Fruit fly (Drosophila melanogaster) whole organism, embryonic: ENCODE measurements around the gene CG10435.
A peak's percentile ranks its signal among the peaks of the same experiment; 100 is the strongest.

Experiments used
- CG10543 ChIP-seq: fragments of 200-800 bp; sonication (Bioruptor generic); optimal IDR thresholded peaks from 3 replicates; lab custom pipeline; 2017; ENCODE audit warnings: missing biosample characterization, mild to moderate bottlenecking, missing genetic modification characterization, moderate library complexity
- CG16779 ChIP-seq: fragments of 200-800 bp; sonication (Bioruptor generic); IDR thresholded peaks from 2 replicates; pipeline ENCODE4 v1.3.6; 2022; ENCODE audit warnings: missing biosample characterization, missing genetic modification characterization
- CG16815 ChIP-seq: fragments of 200-800 bp; sonication (Bioruptor generic); optimal IDR thresholded peaks from 3 replicates; lab custom pipeline; 2017; ENCODE audit warnings: missing biosample characterization, mild to moderate bottlenecking, missing genetic modification characterization
- CG17385 ChIP-seq: fragments of 200-800 bp; sonication (Bioruptor generic); optimal IDR thresholded peaks from 3 replicates; lab custom pipeline; 2018; ENCODE audit warnings: missing biosample characterization, mild to moderate bottlenecking, missing genetic modification characterization
- CG17568 ChIP-seq: fragments of 200-800 bp; sonication (Bioruptor generic); optimal IDR thresholded peaks from 2 replicates; lab custom pipeline; 2018; ENCODE audit warnings: missing biosample characterization, mild to moderate bottlenecking, missing genetic modification characterization, moderate library complexity
- CG1792 ChIP-seq: fragments of 200-800 bp; sonication (Bioruptor generic); optimal IDR thresholded peaks from 2 replicates; lab custom pipeline; 2016; ENCODE audit warnings: missing biosample characterization, missing genetic modification characterization
- CG18619 ChIP-seq: fragments of 200-800 bp; sonication (Bioruptor generic); optimal IDR thresholded peaks from 3 replicates; lab custom pipeline; 2017; ENCODE audit warnings: missing biosample characterization, mild to moderate bottlenecking, missing genetic modification characterization
- CG30020 ChIP-seq: fragments of 200-800 bp; optimal IDR thresholded peaks from 2 replicates; lab custom pipeline; 2019; ENCODE audit warnings: missing biosample characterization, mild to moderate bottlenecking, missing genetic modification characterization, moderate library complexity
- CG31388 ChIP-seq: fragments of 200-800 bp; sonication (Bioruptor generic); optimal IDR thresholded peaks from 2 replicates; lab custom pipeline; 2016; ENCODE audit warnings: missing biosample characterization, missing genetic modification characterization
- CG32772 ChIP-seq: fragments of 200-800 bp; sonication (Bioruptor generic); IDR thresholded peaks from 2 replicates; pipeline ENCODE4 v1.3.6; 2022; ENCODE audit warnings: missing biosample characterization, missing genetic modification characterization
- CG33557 ChIP-seq: fragments of 200-800 bp; sonication (Bioruptor generic); optimal IDR thresholded peaks from 2 replicates; lab custom pipeline; 2019; ENCODE audit warnings: missing biosample characterization, mild to moderate bottlenecking, missing genetic modification characterization, moderate library complexity
- CG34422 ChIP-seq: fragments of 200-800 bp; sonication (Bioruptor generic); IDR thresholded peaks from 3 replicates; pipeline ENCODE4 v1.3.6; 2022; ENCODE audit warnings: missing biosample characterization, missing genetic modification characterization
- CG4360 ChIP-seq: fragments of 200-800 bp; sonication (Bioruptor generic); IDR thresholded peaks from 2 replicates; pipeline ENCODE4 v1.3.6; 2022; ENCODE audit warnings: missing biosample characterization, missing genetic modification characterization
- CG43689 ChIP-seq: fragments of 200-800 bp; sonication (Bioruptor generic); IDR thresholded peaks from 2 replicates; pipeline ENCODE4 v1.3.6; 2022; ENCODE audit warnings: missing biosample characterization, missing genetic modification characterization
- CG8281 ChIP-seq: fragments of 200-800 bp; sonication (Bioruptor generic); optimal IDR thresholded peaks from 2 replicates; lab custom pipeline; 2018; ENCODE audit warnings: missing biosample characterization, mild to moderate bottlenecking, missing genetic modification characterization, moderate library complexity
- CG8388 ChIP-seq: fragments of 200-800 bp; sonication (Bioruptor generic); optimal IDR thresholded peaks from 2 replicates; lab custom pipeline; 2019; ENCODE audit warnings: missing biosample characterization, mild to moderate bottlenecking, missing genetic modification characterization, moderate library complexity
- CG8478 ChIP-seq: fragments of >200 bp; optimal IDR thresholded peaks from 2 replicates; lab custom pipeline; 2018
- CG9215 ChIP-seq: fragments of 200-800 bp; sonication (Bioruptor generic); IDR thresholded peaks from 2 replicates; pipeline ENCODE4 v1.3.6; 2022; ENCODE audit warnings: missing biosample characterization, missing genetic modification characterization
- CkIIα-i1 ChIP-seq: fragments of 200-800 bp; sonication (Bioruptor generic); IDR thresholded peaks from 2 replicates; pipeline ENCODE4 v1.3.6; 2022; ENCODE audit warnings: missing biosample characterization, missing genetic modification characterization
- D19A ChIP-seq: fragments of 200-800 bp; optimal IDR thresholded peaks from 3 replicates; lab custom pipeline; 2019; ENCODE audit warnings: missing biosample characterization, mild to moderate bottlenecking, missing genetic modification characterization, moderate library complexity
- Dip3 ChIP-seq: fragments of 200-800 bp; sonication (Bioruptor generic); optimal IDR thresholded peaks from 3 replicates; lab custom pipeline; 2016; ENCODE audit warnings: missing biosample characterization, missing genetic modification characterization
- Ets97D ChIP-seq: fragments of 200-800 bp; sonication (Bioruptor generic); optimal IDR thresholded peaks from 3 replicates; lab custom pipeline; 2016; ENCODE audit warnings: missing biosample characterization, missing genetic modification characterization
- HHEX ChIP-seq: fragments of 200-800 bp; sonication (Bioruptor generic); optimal IDR thresholded peaks from 3 replicates; lab custom pipeline; 2017; ENCODE audit warnings: missing biosample characterization, mild to moderate bottlenecking, missing genetic modification characterization, missing genetic modification reagents
- HLH4C ChIP-seq: fragments of 200-800 bp; sonication (Bioruptor generic); IDR thresholded peaks from 3 replicates; pipeline ENCODE4 v1.3.6; 2022; ENCODE audit warnings: missing biosample characterization, missing genetic modification characterization; ENCODE audit not compliant: partially characterized antibody
- Hr3 ChIP-seq: fragments of 200-800 bp; sonication (Bioruptor generic); optimal IDR thresholded peaks from 3 replicates; lab custom pipeline; 2016; ENCODE audit warnings: missing biosample characterization, missing genetic modification characterization
- Kr ChIP-seq: fragments of 200-800 bp; sonication (Bioruptor generic); optimal IDR thresholded peaks from 2 replicates; lab custom pipeline; 2017; ENCODE audit warnings: missing biosample characterization, mild to moderate bottlenecking, missing genetic modification characterization
- Lpt ChIP-seq: fragments of >200 bp; optimal IDR thresholded peaks from 2 replicates; lab custom pipeline; 2018; ENCODE audit warnings: missing biosample characterization, missing genetic modification characterization
- Sox102F ChIP-seq: fragments of 200-800 bp; sonication (Bioruptor generic); optimal IDR thresholded peaks from 2 replicates; lab custom pipeline; 2018; ENCODE audit warnings: missing biosample characterization, mild to moderate bottlenecking, missing genetic modification characterization, moderate library complexity
- ac ChIP-seq: fragments of 200-800 bp; sonication (Bioruptor generic); optimal IDR thresholded peaks from 3 replicates; lab custom pipeline; 2017; ENCODE audit warnings: missing biosample characterization, mild to moderate bottlenecking, missing genetic modification characterization
- ash1 ChIP-seq: fragments of 200-800 bp; sonication (Bioruptor generic); optimal IDR thresholded peaks from 2 replicates; lab custom pipeline; 2018; ENCODE audit warnings: missing biosample characterization, mild to moderate bottlenecking, missing genetic modification characterization
- bab2 ChIP-seq: fragments of 200-800 bp; sonication (Bioruptor generic); optimal IDR thresholded peaks from 2 replicates; lab custom pipeline; 2016; ENCODE audit warnings: missing biosample characterization, missing genetic modification characterization
- cad ChIP-seq: fragments of >200 bp; optimal IDR thresholded peaks from 2 replicates; lab custom pipeline; 2017; ENCODE audit warnings: missing biosample characterization, missing genetic modification characterization
- chn ChIP-seq: fragments of 200-800 bp; sonication (Bioruptor generic); optimal IDR thresholded peaks from 2 replicates; lab custom pipeline; 2016; ENCODE audit warnings: missing biosample characterization, missing genetic modification characterization
- corto ChIP-seq: fragments of 200-800 bp; sonication (Bioruptor generic); optimal IDR thresholded peaks from 2 replicates; lab custom pipeline; 2016; ENCODE audit warnings: missing biosample characterization, mild to moderate bottlenecking, missing genetic modification characterization, moderate library complexity
- da ChIP-seq: fragments of 200-800 bp; sonication (Bioruptor generic); optimal IDR thresholded peaks from 2 replicates; lab custom pipeline; 2016; ENCODE audit warnings: missing biosample characterization, missing genetic modification characterization
- dpn ChIP-seq, 2 experiments: fragments of 200-800 bp; sonication (Bioruptor generic); optimal IDR thresholded peaks; 3 replicates each; lab custom pipeline; 2016; ENCODE audit warnings: missing biosample characterization in 2 of 2, missing genetic modification characterization in 2 of 2
- exex ChIP-seq: fragments of 200-800 bp; sonication (Bioruptor generic); optimal IDR thresholded peaks from 4 replicates; lab custom pipeline; 2018; ENCODE audit warnings: missing biosample characterization, mild to moderate bottlenecking, missing genetic modification characterization, moderate library complexity
- lbe ChIP-seq: fragments of 200-800 bp; sonication (Bioruptor generic); optimal IDR thresholded peaks from 2 replicates; lab custom pipeline; 2016; ENCODE audit warnings: missing biosample characterization, mild to moderate bottlenecking, missing genetic modification characterization
- lola ChIP-seq, 3 experiments: fragments of >200 bp in 2 of 3; fragments of 200-800 bp in 1 of 3; sonication (Bioruptor generic) in 1 of 3; optimal IDR thresholded peaks; 2 replicates each; lab custom pipeline; 2017 to 2019; ENCODE audit warnings: missing biosample characterization in 3 of 3, missing genetic modification characterization in 3 of 3, mild to moderate bottlenecking in 1 of 3, moderate library complexity in 1 of 3
- nerfin-2 ChIP-seq: fragments of 200-800 bp; sonication (Bioruptor generic); IDR thresholded peaks from 2 replicates; pipeline ENCODE4 v1.3.6; 2022; ENCODE audit warnings: missing biosample characterization, missing genetic modification characterization; ENCODE audit not compliant: partially characterized antibody
- pfk ChIP-seq: fragments of 200-800 bp; sonication (Bioruptor generic); optimal IDR thresholded peaks from 2 replicates; lab custom pipeline; 2018; ENCODE audit warnings: missing biosample characterization, mild to moderate bottlenecking, missing genetic modification characterization, moderate library complexity
- pho ChIP-seq: fragments of 200-800 bp; sonication (Bioruptor generic); optimal IDR thresholded peaks from 2 replicates; lab custom pipeline; 2016; ENCODE audit warnings: missing biosample characterization, missing genetic modification characterization
- pros ChIP-seq: fragments of 200-800 bp; sonication (Bioruptor generic); optimal IDR thresholded peaks from 3 replicates; lab custom pipeline; 2019; ENCODE audit warnings: missing biosample characterization, mild to moderate bottlenecking, missing genetic modification characterization, moderate library complexity
- sens-2 ChIP-seq: fragments of 200-800 bp; sonication (Bioruptor generic); IDR thresholded peaks from 2 replicates; pipeline ENCODE4 v1.3.6; 2022; ENCODE audit warnings: missing biosample characterization, missing genetic modification characterization
- sna ChIP-seq: fragments of 200-800 bp; sonication (Bioruptor generic); IDR thresholded peaks from 2 replicates; pipeline ENCODE4 v1.3.6; 2022; ENCODE audit warnings: missing biosample characterization, missing genetic modification characterization; ENCODE audit not compliant: partially characterized antibody
- stwl ChIP-seq: fragments of 200-800 bp; sonication (Bioruptor generic); optimal IDR thresholded peaks from 3 replicates; lab custom pipeline; 2018; ENCODE audit warnings: missing biosample characterization, mild to moderate bottlenecking, missing genetic modification characterization, moderate library complexity
- tll ChIP-seq, 2 experiments: fragments of 200-800 bp in 1 of 2; fragments of >200 bp in 1 of 2; sonication (Bioruptor generic) in 1 of 2; optimal IDR thresholded peaks; 2 replicates each; lab custom pipeline; 2017 to 2019; ENCODE audit warnings: missing biosample characterization in 2 of 2, missing genetic modification characterization in 2 of 2, mild to moderate bottlenecking in 1 of 2, moderate library complexity in 1 of 2
- tx ChIP-seq: fragments of 200-800 bp; sonication (Bioruptor generic); optimal IDR thresholded peaks from 2 replicates; lab custom pipeline; 2016; ENCODE audit warnings: missing biosample characterization, missing genetic modification characterization
- wor ChIP-seq: fragments of 200-800 bp; sonication (Bioruptor generic); IDR thresholded peaks from 2 replicates; pipeline ENCODE4 v1.3.6; 2022; ENCODE audit warnings: missing biosample characterization, missing genetic modification characterization
- zen2 ChIP-seq: fragments of 200-800 bp; sonication (Bioruptor generic); IDR thresholded peaks from 3 replicates; pipeline ENCODE4 v1.3.6; 2022; ENCODE audit warnings: missing biosample characterization, missing genetic modification characterization; ENCODE audit not compliant: partially characterized antibody

The CG10435 gene

dm6 chr3R:8027203-8027688 is 14.2 kb upstream of the CG10435 start (continued):
- TF ChIP-seq lbe (GFP tag; lab: Kevin White, UChicago) (peak; percentile 46), CG33557 (peak; percentile 76), Kr (no peak), Sox102F (GFP tag; lab: Kevin White, UChicago) (peak; percentile 94), CG17385 (peak; percentile 92), pros (GFP tag; lab: Kevin White, UChicago) (no peak), cad (no peak), tll (GFP tag; optimal IDR thresholded peaks at IDR 0.05; lab: Kevin White, UChicago) (no peak), HLH4C (GFP tag; lab: Robert Waterston, UW) (no peak), CG31388 (GFP tag; lab: Kevin White, UChicago) (no peak), exex (peak; percentile 40), tx (GFP tag; lab: Kevin White, UChicago) (no peak), CG8281 (peak; percentile 68), CG34422 (0 out of 3 replicates have a peak, but pooled peaks have one; percentile 7), CG17568 (peak; percentile 50), CkIIα-i1 (GFP tag; lab: Robert Waterston, UW) (no peak), Ets97D (GFP tag; lab: Kevin White, UChicago) (no peak), ash1 (GFP tag; lab: Kevin White, UChicago) (no peak), lola (GFP tag; optimal IDR thresholded peaks at IDR 0.05; lab: Kevin White, UChicago) (peak in 1 of 3 experiments; percentile 90), Hr3 (peak; percentile 91), CG32772 (peak; percentile 56; the same call in 1 of the 2 replicates), CG16815 (peak; percentile 48), stwl (tag; lab: Kevin White, UChicago) (no peak), nerfin-2 (GFP tag; lab: Robert Waterston, UW) (no peak), sens-2 (GFP tag; lab: Robert Waterston, UW) (no peak), CG8388 (GFP tag; lab: Kevin White, UChicago) (peak; percentile 94), CG1792 (GFP tag; lab: Kevin White, UChicago) (no peak), CG43689 (GFP tag; lab: Robert Waterston, UW) (peak; percentile 58), CG8478 (lab: Kevin White, UChicago) (no peak), dpn (GFP tag; optimal IDR thresholded peaks at IDR 0.05; lab: Kevin White, UChicago) (peak in 1 of 2 experiments; percentile 89), ac (no peak), CG18619 (peak; percentile 93), D19A (tag; lab: Kevin White, UChicago) (peak; percentile 100), chn (GFP tag; lab: Kevin White, UChicago) (peak; percentile 31), corto (GFP tag; lab: Kevin White, UChicago) (peak; percentile 29), pfk (GFP tag; lab: Kevin White, UChicago) (no peak), pho (GFP tag; lab: Kevin White, UChicago) (peak; percentile 47), bab2 (GFP tag; lab: Kevin White, UChicago) (peak; percentile 6), wor (GFP tag; lab: Robert Waterston, UW) (peak; percentile 81), CG30020 (tag; lab: Kevin White, UChicago) (no peak), zen2 (GFP tag; lab: Robert Waterston, UW) (no peak), CG16779 (GFP tag; lab: Robert Waterston, UW) (no peak), Dip3 (GFP tag; lab: Kevin White, UChicago) (peak; percentile 3), CG4360 (GFP tag; lab: Robert Waterston, UW) (0 out of 2 replicates have a peak, but pooled peaks have one; percentile 23), sna (no peak), da (GFP tag; lab: Kevin White, UChicago) (peak; percentile 4), CG9215 (GFP tag; lab: Robert Waterston, UW) (peak; percentile 68), CG10543 (GFP tag; lab: Kevin White, UChicago) (peak; percentile 84), HHEX (GFP tag; lab: Kevin White, UChicago) (peak; percentile 83), Lpt (GFP tag; lab: Kevin White, UChicago) (no peak)
